Fruit fly (Drosophila melanogaster) whole organism, embryonic: ENCODE results near the gene Tg.
A peak's percentile ranks its signal among the peaks of the same experiment; 100 is the strongest.

Experiments
- C15 ChIP-seq: fragments of 200-800 bp; sonication (Bioruptor generic); IDR thresholded peaks from 3 replicates; pipeline ENCODE4 v1.3.6; 2022; ENCODE audit warnings: missing biosample characterization, missing genetic modification characterization
- CG1024 ChIP-seq: fragments of 200-800 bp; sonication (Bioruptor generic); IDR thresholded peaks from 2 replicates; pipeline ENCODE4 v1.3.6; 2022; ENCODE audit warnings: missing biosample characterization, missing genetic modification characterization
- CG10979 ChIP-seq: fragments of 200-800 bp; sonication (Bioruptor generic); optimal IDR thresholded peaks from 2 replicates; lab custom pipeline; 2018; ENCODE audit warnings: missing biosample characterization, mild to moderate bottlenecking, missing genetic modification characterization, moderate library complexity
- CG11398 ChIP-seq: fragments of 200-800 bp; sonication (Bioruptor generic); optimal IDR thresholded peaks from 2 replicates; lab custom pipeline; 2016; ENCODE audit warnings: missing biosample characterization, missing genetic modification characterization
- CG11456 ChIP-seq: fragments of 200-800 bp; sonication (Bioruptor generic); IDR thresholded peaks from 3 replicates; pipeline ENCODE4 v1.3.6; 2022; ENCODE audit warnings: missing biosample characterization, missing genetic modification characterization
- CG14965 ChIP-seq: fragments of 200-800 bp; sonication (Bioruptor generic); optimal IDR thresholded peaks from 2 replicates; lab custom pipeline; 2016; ENCODE audit warnings: missing biosample characterization, missing genetic modification characterization, borderline replicate concordance
- CG15601 ChIP-seq: fragments of 200-800 bp; sonication (Bioruptor generic); optimal IDR thresholded peaks from 3 replicates; lab custom pipeline; 2019; ENCODE audit warnings: missing biosample characterization, mild to moderate bottlenecking, missing genetic modification characterization, moderate library complexity
- CG1603 ChIP-seq: fragments of 200-800 bp; sonication (Bioruptor generic); optimal IDR thresholded peaks from 2 replicates; lab custom pipeline; 2019; ENCODE audit warnings: missing biosample characterization, mild to moderate bottlenecking, missing genetic modification characterization, moderate library complexity
- CG16813 ChIP-seq: fragments of 200-800 bp; sonication (Bioruptor generic); IDR thresholded peaks from 3 replicates; pipeline ENCODE4 v1.3.6; 2022; ENCODE audit warnings: missing biosample characterization, missing genetic modification characterization; ENCODE audit not compliant: partially characterized antibody
- CG17568 ChIP-seq: fragments of 200-800 bp; sonication (Bioruptor generic); optimal IDR thresholded peaks from 2 replicates; lab custom pipeline; 2018; ENCODE audit warnings: missing biosample characterization, mild to moderate bottlenecking, missing genetic modification characterization, moderate library complexity
- CG17802 ChIP-seq: fragments of 200-800 bp; sonication (Bioruptor generic); optimal IDR thresholded peaks from 2 replicates; lab custom pipeline; 2018; ENCODE audit warnings: missing biosample characterization, mild to moderate bottlenecking, missing genetic modification characterization, moderate library complexity
- CG2875 ChIP-seq: fragments of 200-800 bp; sonication (Bioruptor generic); optimal IDR thresholded peaks from 2 replicates; lab custom pipeline; 2017; ENCODE audit warnings: missing biosample characterization, mild to moderate bottlenecking, missing genetic modification characterization, missing genetic modification reagents
- CG30020 ChIP-seq: fragments of 200-800 bp; optimal IDR thresholded peaks from 2 replicates; lab custom pipeline; 2019; ENCODE audit warnings: missing biosample characterization, mild to moderate bottlenecking, missing genetic modification characterization, moderate library complexity
- CG31365 ChIP-seq: fragments of 200-800 bp; sonication (Bioruptor generic); optimal IDR thresholded peaks from 2 replicates; lab custom pipeline; 2018; ENCODE audit warnings: missing biosample characterization, mild to moderate bottlenecking, missing genetic modification characterization
- CG3726 ChIP-seq: fragments of 200-800 bp; sonication (Bioruptor generic); IDR thresholded peaks from 3 replicates; pipeline ENCODE4, ENCODE4 v1.3.6; 2022; ENCODE audit warnings: missing biosample characterization, missing genetic modification characterization
- CG6254 ChIP-seq: fragments of 200-800 bp; sonication (Bioruptor generic); optimal IDR thresholded peaks from 3 replicates; lab custom pipeline; 2017; ENCODE audit warnings: mild to moderate bottlenecking, missing biosample characterization, missing genetic modification reagents, missing genetic modification characterization
- CG6813 ChIP-seq: fragments of 200-800 bp; sonication (Bioruptor generic); optimal IDR thresholded peaks from 2 replicates; lab custom pipeline; 2017; ENCODE audit warnings: missing biosample characterization, missing genetic modification characterization, mild to moderate bottlenecking, moderate library complexity, missing genetic modification reagents
- CG7357 ChIP-seq: fragments of 200-800 bp; sonication (Bioruptor generic); IDR thresholded peaks from 3 replicates; pipeline ENCODE4 v1.3.6; 2022; ENCODE audit warnings: missing biosample characterization, missing genetic modification characterization
- Chrac-16 ChIP-seq: fragments of 200-800 bp; sonication (Bioruptor generic); optimal IDR thresholded peaks from 3 replicates; lab custom pipeline; 2016; ENCODE audit warnings: missing biosample characterization, missing genetic modification characterization
- Deaf1 ChIP-seq: fragments of 200-800 bp; optimal IDR thresholded peaks from 3 replicates; lab custom pipeline; 2019; ENCODE audit warnings: missing biosample characterization, mild to moderate bottlenecking, missing genetic modification characterization, moderate library complexity
- Fer3 ChIP-seq: fragments of 200-800 bp; sonication (Bioruptor generic); optimal IDR thresholded peaks from 2 replicates; lab custom pipeline; 2018; ENCODE audit warnings: missing biosample characterization, mild to moderate bottlenecking, missing genetic modification characterization, moderate library complexity
- HHEX ChIP-seq: fragments of 200-800 bp; sonication (Bioruptor generic); optimal IDR thresholded peaks from 3 replicates; lab custom pipeline; 2017; ENCODE audit warnings: missing biosample characterization, mild to moderate bottlenecking, missing genetic modification characterization, missing genetic modification reagents
- Hand ChIP-seq: fragments of 200-800 bp; sonication (Bioruptor generic); optimal IDR thresholded peaks from 2 replicates; lab custom pipeline; 2017; ENCODE audit warnings: mild to moderate bottlenecking, missing biosample characterization, missing genetic modification reagents, missing genetic modification characterization
- Lpt ChIP-seq: fragments of >200 bp; optimal IDR thresholded peaks from 2 replicates; lab custom pipeline; 2018; ENCODE audit warnings: missing biosample characterization, missing genetic modification characterization
- MBD-R2 ChIP-seq: fragments of 200-800 bp; sonication (Bioruptor generic); IDR thresholded peaks from 2 replicates; pipeline ENCODE4 v1.3.6; 2022; ENCODE audit warnings: missing biosample characterization, missing genetic modification characterization
- NC2β ChIP-seq: fragments of 200-800 bp; sonication (Bioruptor generic); optimal IDR thresholded peaks from 2 replicates; lab custom pipeline; 2016; ENCODE audit warnings: missing biosample characterization, missing genetic modification characterization
- Poxn ChIP-seq: fragments of 200-800 bp; sonication (Bioruptor generic); IDR thresholded peaks from 2 replicates; pipeline ENCODE4 v1.3.6; 2022; ENCODE audit warnings: missing biosample characterization, missing genetic modification characterization
- Rfx ChIP-seq: fragments of 200-800 bp; sonication (Bioruptor generic); IDR thresholded peaks from 2 replicates; pipeline ENCODE4 v1.3.6; 2022; ENCODE audit warnings: missing biosample characterization, missing genetic modification characterization
- Six4 ChIP-seq: fragments of 200-800 bp; sonication (Bioruptor generic); optimal IDR thresholded peaks from 2 replicates; lab custom pipeline; 2016; ENCODE audit warnings: missing biosample characterization, missing genetic modification characterization
- Ssrp ChIP-seq: fragments of 200-800 bp; sonication (Bioruptor generic); optimal IDR thresholded peaks from 2 replicates; lab custom pipeline; 2018; ENCODE audit warnings: missing biosample characterization, mild to moderate bottlenecking, missing genetic modification characterization, moderate library complexity
- ac ChIP-seq: fragments of 200-800 bp; sonication (Bioruptor generic); optimal IDR thresholded peaks from 3 replicates; lab custom pipeline; 2017; ENCODE audit warnings: missing biosample characterization, mild to moderate bottlenecking, missing genetic modification characterization
- ara ChIP-seq: fragments of 200-800 bp; sonication (Bioruptor generic); IDR thresholded peaks from 2 replicates; pipeline ENCODE4 v1.3.6; 2022; ENCODE audit warnings: missing biosample characterization, missing genetic modification characterization
- az2 ChIP-seq: fragments of 200-800 bp; sonication (Bioruptor generic); optimal IDR thresholded peaks from 3 replicates; lab custom pipeline; 2016; ENCODE audit warnings: missing biosample characterization, missing genetic modification characterization
- bab2 ChIP-seq: fragments of 200-800 bp; sonication (Bioruptor generic); optimal IDR thresholded peaks from 2 replicates; lab custom pipeline; 2016; ENCODE audit warnings: missing biosample characterization, missing genetic modification characterization
- br ChIP-seq: fragments of >200 bp; optimal IDR thresholded peaks from 2 replicates; lab custom pipeline; 2017
- danr ChIP-seq: fragments of 200-800 bp; sonication (Bioruptor generic); IDR thresholded peaks from 2 replicates; pipeline ENCODE4 v1.3.6; 2022; ENCODE audit warnings: missing biosample characterization, missing genetic modification characterization
- dati ChIP-seq: fragments of 200-800 bp; sonication (Bioruptor generic); IDR thresholded peaks from 2 replicates; pipeline ENCODE4 v1.3.6; 2022; ENCODE audit warnings: missing biosample characterization, missing genetic modification characterization
- esg ChIP-seq: fragments of 200-800 bp; sonication (Bioruptor generic); conservative IDR thresholded peaks from 2 replicates; pipeline ENCODE4 v1.3.6; 2022; ENCODE audit warnings: missing biosample characterization, missing genetic modification characterization
- fd102C ChIP-seq: fragments of 200-800 bp; sonication (Bioruptor generic); optimal IDR thresholded peaks from 2 replicates; lab custom pipeline; 2018; ENCODE audit warnings: missing biosample characterization, mild to moderate bottlenecking, missing genetic modification characterization, moderate library complexity
- fd3F ChIP-seq: fragments of 200-800 bp; sonication (Bioruptor generic); optimal IDR thresholded peaks from 2 replicates; lab custom pipeline; 2018; ENCODE audit warnings: missing biosample characterization, mild to moderate bottlenecking, missing genetic modification characterization, moderate library complexity
- ham ChIP-seq: fragments of 200-800 bp; sonication (Bioruptor generic); IDR thresholded peaks from 2 replicates; pipeline ENCODE4 v1.3.6; 2022; ENCODE audit warnings: missing biosample characterization, missing genetic modification characterization
- jing ChIP-seq: fragments of 200-800 bp; sonication (Bioruptor generic); optimal IDR thresholded peaks from 2 replicates; lab custom pipeline; 2018; ENCODE audit warnings: missing biosample characterization, mild to moderate bottlenecking, missing genetic modification characterization
- oc ChIP-seq: fragments of 200-800 bp; sonication (Bioruptor generic); optimal IDR thresholded peaks from 2 replicates; lab custom pipeline; 2018; ENCODE audit warnings: missing biosample characterization, mild to moderate bottlenecking, missing genetic modification characterization, moderate library complexity
- onecut ChIP-seq: fragments of 200-800 bp; sonication (Bioruptor generic); IDR thresholded peaks from 2 replicates; pipeline ENCODE4 v1.3.6; 2022; ENCODE audit warnings: missing biosample characterization, missing genetic modification characterization
- ranshi ChIP-seq: fragments of 200-800 bp; sonication (Bioruptor generic); IDR thresholded peaks from 2 replicates; pipeline ENCODE4 v1.3.6; 2022; ENCODE audit warnings: missing biosample characterization, missing genetic modification characterization
- salm ChIP-seq: fragments of 200-800 bp; sonication (Bioruptor generic); optimal IDR thresholded peaks from 2 replicates; lab custom pipeline; 2018; ENCODE audit warnings: missing biosample characterization, mild to moderate bottlenecking, missing genetic modification characterization
- sd ChIP-seq: fragments of 200-800 bp; sonication (Bioruptor generic); optimal IDR thresholded peaks from 3 replicates; lab custom pipeline; 2018; ENCODE audit warnings: missing biosample characterization, mild to moderate bottlenecking, missing genetic modification characterization, moderate library complexity
- sens-2 ChIP-seq: fragments of 200-800 bp; sonication (Bioruptor generic); IDR thresholded peaks from 2 replicates; pipeline ENCODE4 v1.3.6; 2022; ENCODE audit warnings: missing biosample characterization, missing genetic modification characterization
- sna ChIP-seq: fragments of 200-800 bp; sonication (Bioruptor generic); IDR thresholded peaks from 2 replicates; pipeline ENCODE4 v1.3.6; 2022; ENCODE audit warnings: missing biosample characterization, missing genetic modification characterization; ENCODE audit not compliant: partially characterized antibody
- ssp ChIP-seq: fragments of 200-800 bp; sonication (Bioruptor generic); IDR thresholded peaks from 2 replicates; pipeline ENCODE4 v1.3.6; 2022; ENCODE audit warnings: missing biosample characterization, missing genetic modification characterization
- unc-4 ChIP-seq: fragments of 200-800 bp; sonication (Bioruptor generic); IDR thresholded peaks from 2 replicates; pipeline ENCODE4 v1.3.6; 2022; ENCODE audit warnings: missing biosample characterization, missing genetic modification characterization; ENCODE audit not compliant: partially characterized antibody
- yki ChIP-seq: fragments of >200 bp; optimal IDR thresholded peaks from 3 replicates; lab custom pipeline; 2018

The Tg gene

DNA sequence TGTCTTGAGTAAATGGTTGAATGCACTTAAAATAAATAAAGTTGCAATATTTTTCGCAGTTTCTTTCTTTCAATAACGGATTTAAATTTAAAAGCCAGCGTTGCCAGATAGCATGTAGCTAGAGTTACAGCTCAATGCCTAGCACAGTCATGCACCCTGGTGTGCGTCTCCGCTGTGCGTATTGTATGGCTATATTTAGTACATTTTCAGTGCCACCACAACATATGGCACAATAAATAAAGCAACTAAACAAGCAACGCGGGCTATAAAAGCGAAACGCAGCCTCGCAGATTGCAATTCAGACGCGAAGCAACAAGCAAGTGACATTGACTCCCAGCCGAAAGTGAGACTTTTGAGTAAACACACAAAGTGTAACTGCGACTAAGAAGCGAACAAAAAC, 12.6 kb upstream of the Tg start, which contains the start of gene Sirup (continued):
- no peak for TF ChIP-seq CG6254 (GFP tag; lab: Kevin White, UChicago)
- TF ChIP-seq br, result no peak
- no peak for TF ChIP-seq Deaf1 (tag; lab: Kevin White, UChicago)
- no peak for TF ChIP-seq Poxn
- TF ChIP-seq sens-2 (GFP tag; lab: Robert Waterston, UW), result no peak
- peak; percentile 18; the same call in 1 of the 3 replicates for TF ChIP-seq CG11456 (GFP tag; lab: Robert Waterston, UW)
- TF ChIP-seq unc-4, result peak; percentile 39
- TF ChIP-seq MBD-R2 (GFP tag; lab: Robert Waterston, UW), result peak; percentile 89
- TF ChIP-seq CG2875 (GFP tag; lab: Kevin White, UChicago), result no peak
- TF ChIP-seq danr (GFP tag; lab: Robert Waterston, UW), result no peak
- no peak for TF ChIP-seq jing (GFP tag; lab: Kevin White, UChicago)
- TF ChIP-seq CG3726 (GFP tag; lab: Robert Waterston, UW), result no peak
- peak; percentile 0 for TF ChIP-seq CG30020 (tag; lab: Kevin White, UChicago)
- peak; percentile 19; the same call in 1 of the 3 replicates for TF ChIP-seq CG16813 (GFP tag; lab: Robert Waterston, UW)
- TF ChIP-seq Rfx, result peak; percentile 63
- TF ChIP-seq yki, result no peak
- no peak for TF ChIP-seq CG17568
- no peak for TF ChIP-seq Lpt (GFP tag; lab: Kevin White, UChicago)
- TF ChIP-seq CG14965 (GFP tag; lab: Kevin White, UChicago), result no peak
- no peak for TF ChIP-seq Chrac-16 (GFP tag; lab: Kevin White, UChicago)
- TF ChIP-seq Fer3 (tag; lab: Kevin White, UChicago), result no peak
- TF ChIP-seq salm (tag; lab: Kevin White, UChicago), result no peak
- no peak for TF ChIP-seq CG15601 (tag; lab: Kevin White, UChicago)
- TF ChIP-seq CG11398, result no peak
- TF ChIP-seq ac (GFP tag; lab: Kevin White, UChicago), result no peak
- no peak for TF ChIP-seq esg
- TF ChIP-seq ham (GFP tag; lab: Robert Waterston, UW), result no peak
- TF ChIP-seq dati (GFP tag; lab: Robert Waterston, UW), result no peak
- TF ChIP-seq sd (tag; lab: Kevin White, UChicago), result no peak
- TF ChIP-seq Ssrp, result no peak
- no peak for TF ChIP-seq oc (tag; lab: Kevin White, UChicago)
- TF ChIP-seq az2, result no peak
- peak; percentile 19; the same call in 1 of the 2 replicates for TF ChIP-seq ssp (GFP tag; lab: Robert Waterston, UW)
- no peak for TF ChIP-seq Hand (GFP tag; lab: Kevin White, UChicago)
- 0 out of 2 replicates have a peak, but pooled peaks have one; percentile 9 for TF ChIP-seq CG1024 (GFP tag; lab: Robert Waterston, UW)
- TF ChIP-seq ranshi (GFP tag; lab: Robert Waterston, UW), result no peak
- TF ChIP-seq C15 (GFP tag; lab: Robert Waterston, UW), result no peak
- no peak for TF ChIP-seq bab2 (GFP tag; lab: Kevin White, UChicago)
- no peak for TF ChIP-seq Six4 (GFP tag; lab: Kevin White, UChicago)
- no peak; the same call in 1 of the 2 replicates for TF ChIP-seq onecut
- TF ChIP-seq NC2β (GFP tag; lab: Kevin White, UChicago), result peak; percentile 18
- no peak for TF ChIP-seq fd102C
- no peak for TF ChIP-seq sna (GFP tag; lab: Robert Waterston, UW)
- peak; percentile 60 for TF ChIP-seq CG1603 (tag; lab: Kevin White, UChicago)
- no peak for TF ChIP-seq HHEX
- no peak for TF ChIP-seq CG31365 (tag; lab: Kevin White, UChicago)
- no peak for TF ChIP-seq CG10979 (tag; lab: Kevin White, UChicago)
- no peak for TF ChIP-seq fd3F (GFP tag; lab: Kevin White, UChicago)
- TF ChIP-seq CG17802, result no peak
- TF ChIP-seq CG6813, result no peak
- no peak for TF ChIP-seq CG7357 (GFP tag; lab: Robert Waterston, UW)
- TF ChIP-seq ara (GFP tag; lab: Robert Waterston, UW), result no peak
